Fruit fly (Drosophila melanogaster) whole organism, larva: ENCODE measurements around the gene CG17029.

Experiments used
- noc ChIP-seq: fragments of 200-800 bp; sonication (Bioruptor generic); optimal IDR thresholded peaks from 3 replicates; lab custom pipeline; 2019; ENCODE audit warnings: missing biosample characterization, mild to moderate bottlenecking, missing genetic modification characterization, moderate library complexity

The CG17029 gene

DNA sequence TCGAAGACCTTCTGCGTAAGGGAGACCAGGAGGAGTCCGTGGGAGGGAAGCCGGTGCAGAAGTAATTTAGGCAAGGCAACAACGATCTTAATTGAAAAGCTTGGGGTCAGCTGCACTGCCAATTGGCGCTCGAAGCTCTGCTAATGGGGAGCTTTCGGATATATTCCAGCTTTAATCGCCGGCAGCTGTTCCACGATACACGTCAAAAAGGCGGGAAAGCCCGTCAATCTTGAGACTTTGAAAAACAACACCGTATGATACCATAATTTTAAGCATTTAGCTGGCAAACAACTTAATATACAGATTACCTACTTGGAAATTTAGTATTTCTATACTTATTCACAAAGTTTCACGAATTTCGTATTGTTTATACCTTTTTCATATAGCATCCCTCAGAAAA is 4.7 kb downstream of the CG17029 start:
- TF ChIP-seq noc (tag; lab: Kevin White, UChicago): no peak

DNA sequence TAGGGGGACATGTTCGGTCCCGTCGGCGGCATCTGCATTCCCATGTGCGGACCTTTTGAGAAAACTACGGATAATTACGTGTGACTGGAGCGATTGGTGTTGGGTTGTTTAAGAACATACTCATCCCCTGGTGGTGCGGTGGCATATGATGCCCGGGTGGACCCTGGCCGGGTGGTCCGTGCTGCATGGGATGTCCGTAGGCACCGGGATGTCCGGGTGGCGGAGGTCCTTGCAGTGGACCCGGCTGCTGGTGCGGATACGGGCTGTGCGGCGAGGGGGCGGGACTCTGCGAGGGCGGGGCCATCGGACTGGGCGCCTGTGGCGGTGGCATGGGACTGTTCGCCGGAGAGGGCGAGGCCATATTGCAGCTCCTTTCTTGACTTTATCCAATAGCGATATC is 5.5 kb downstream of the CG17029 start:
- no peak for TF ChIP-seq noc (tag; lab: Kevin White, UChicago)

DNA sequence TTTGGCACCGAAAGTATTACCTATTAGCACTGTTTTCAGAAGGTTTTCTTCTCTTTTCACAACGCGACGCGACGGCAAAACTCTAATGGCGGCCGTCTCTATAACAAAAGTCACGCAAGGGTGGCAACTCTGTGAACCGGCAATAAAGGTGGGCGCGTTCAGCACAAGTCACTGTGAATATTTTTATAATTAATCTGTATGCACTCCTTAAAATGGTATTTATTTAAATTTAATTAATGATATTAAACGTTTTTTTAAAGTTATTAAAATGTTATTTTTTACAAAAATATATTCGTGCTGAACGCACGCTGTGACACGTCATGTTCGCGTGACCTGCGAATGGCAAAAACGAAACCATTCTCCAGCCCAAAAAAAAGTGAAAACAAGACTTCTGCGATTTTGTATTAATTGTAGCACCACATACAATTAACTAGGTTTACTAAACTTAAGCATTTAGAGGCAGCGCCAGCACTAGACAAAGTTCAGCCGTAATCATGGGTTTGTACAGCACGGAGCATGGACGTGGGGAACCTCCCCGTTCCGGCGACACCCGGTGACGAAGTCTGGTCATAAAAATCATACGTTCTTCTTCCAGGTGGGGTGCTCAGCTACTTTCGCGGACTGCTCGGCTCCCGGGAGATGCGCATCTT is 6.2 kb downstream of the CG17029 start, which contains the start of the genes brm and Arl1:
TSS of gene brm (minus strand) at position 87 of the 650 bp plus-strand sequence.
TSS of gene Arl1 (plus strand) at position 353 of the 650 bp plus-strand sequence.
- peak; percentile 98 for TF ChIP-seq noc (tag; lab: Kevin White, UChicago)

DNA sequence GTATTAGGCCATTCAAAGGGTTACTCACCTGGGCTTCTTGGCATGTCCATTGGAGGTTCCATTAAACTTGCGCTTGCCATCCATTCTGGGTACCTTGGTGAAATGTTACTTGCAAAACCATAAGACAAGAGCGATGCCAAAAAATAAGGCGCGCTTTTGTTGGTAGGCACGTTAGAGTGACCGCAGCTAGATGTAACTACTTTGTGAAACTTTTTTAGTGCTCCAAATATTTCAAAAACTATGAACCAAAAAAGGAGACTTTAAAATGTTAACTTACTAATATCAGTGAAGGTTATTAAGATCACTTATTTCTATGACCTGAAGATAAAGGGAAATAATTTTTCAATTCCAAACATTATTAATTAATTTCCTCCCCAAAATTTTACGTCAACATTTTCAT is 11.0 kb downstream of the CG17029 start, which contains the start of gene PolD1:
TSS of gene PolD1 (minus strand) at position 181 of the 400 bp plus-strand sequence.
- no peak for TF ChIP-seq noc (tag; lab: Kevin White, UChicago)

DNA sequence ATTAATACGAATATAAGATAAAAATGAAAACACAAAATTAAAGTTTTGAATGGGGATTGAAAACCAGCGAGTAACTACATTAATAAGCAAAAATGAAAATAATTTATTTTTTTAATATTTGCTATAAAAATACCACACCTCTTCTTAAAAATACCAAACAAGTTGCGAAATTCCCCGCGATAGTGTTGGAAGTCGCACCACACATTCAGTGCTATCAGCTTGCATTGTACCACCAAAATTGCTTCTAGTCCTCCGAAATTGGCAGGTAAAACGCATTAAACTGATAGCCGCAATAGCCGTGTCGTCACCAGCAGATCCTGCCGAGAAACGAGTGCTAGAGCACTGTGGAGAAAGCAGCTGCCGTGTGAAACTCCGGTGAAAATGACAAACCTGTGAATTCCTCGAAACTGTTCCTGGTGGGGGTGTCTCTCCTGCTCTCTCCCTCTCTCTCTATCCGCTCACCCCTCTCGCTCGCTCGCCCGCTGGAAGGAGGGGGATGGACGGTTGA is 11.4 kb downstream of the CG17029 start, which contains the start of gene Hip14:
TSS of gene Hip14 (plus strand) at position 198 of the 508 bp plus-strand sequence.
- no peak for TF ChIP-seq noc (tag; lab: Kevin White, UChicago)

DNA sequence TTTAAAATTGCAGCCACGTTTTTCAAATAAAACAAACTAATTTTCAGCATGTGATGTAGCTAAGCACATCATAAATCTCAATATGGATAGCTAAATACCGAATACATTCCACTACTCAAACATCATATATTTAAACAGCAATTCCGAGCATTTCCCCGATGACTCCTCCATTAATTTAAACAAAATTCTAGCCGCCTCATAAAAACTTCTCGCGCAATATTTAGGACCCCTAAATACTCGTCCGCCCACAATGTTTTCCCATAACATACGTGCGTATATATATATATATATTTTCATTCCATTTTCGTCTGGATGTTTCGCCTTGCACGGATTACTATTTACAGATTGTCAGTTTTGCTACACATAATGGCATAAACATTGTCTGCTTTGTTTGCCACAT is 19.3 kb downstream of the CG17029 start:
- TF ChIP-seq noc (tag; lab: Kevin White, UChicago): no peak

DNA sequence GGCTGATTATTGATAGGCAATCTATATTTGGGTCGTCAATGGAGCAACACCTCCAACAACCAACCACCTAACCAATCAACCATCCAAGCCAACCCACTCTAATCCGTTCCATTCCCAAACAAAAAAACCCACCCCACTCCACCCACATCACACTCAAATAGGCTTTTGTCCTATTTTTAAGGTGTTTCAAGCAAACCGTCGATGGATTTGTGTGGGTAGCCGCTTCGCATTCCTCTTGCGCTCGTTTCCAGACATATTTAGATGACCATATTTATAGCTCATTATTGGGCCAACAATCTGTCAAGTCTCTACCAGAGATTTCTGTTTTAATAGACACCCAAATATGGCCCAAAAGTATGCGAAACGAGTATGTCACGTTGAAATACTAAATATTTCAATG is 21.5 kb downstream of the CG17029 start:
- TF ChIP-seq noc (tag; lab: Kevin White, UChicago): no peak

DNA sequence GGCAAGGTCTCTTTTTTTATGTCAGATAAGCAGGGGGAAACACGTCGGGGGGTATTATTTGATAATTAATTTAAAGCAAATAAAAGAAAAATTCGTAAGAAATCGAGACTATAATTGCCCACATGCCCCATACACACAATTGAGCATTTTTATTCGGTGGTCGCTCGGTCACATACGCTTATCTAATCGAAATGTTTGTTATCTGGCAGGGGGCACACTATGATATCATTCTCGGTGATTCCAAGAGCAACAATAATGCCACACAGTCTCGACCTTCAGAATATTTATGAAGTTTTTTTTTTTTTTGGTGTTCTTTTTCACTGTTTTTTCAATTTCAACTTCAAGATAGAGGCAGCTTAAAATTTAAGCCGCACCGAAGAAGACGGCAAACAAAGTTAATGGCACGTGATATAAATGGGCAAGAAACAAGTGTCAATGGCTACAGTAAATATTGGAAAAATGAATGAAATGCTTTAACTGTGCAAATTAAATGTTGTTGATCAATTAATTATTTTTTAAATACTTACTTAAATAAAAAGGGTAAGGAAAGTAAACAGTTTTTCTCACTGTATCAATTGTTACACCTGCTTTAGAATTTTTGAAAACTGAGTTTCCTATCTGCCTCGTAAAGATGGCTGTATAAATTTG is 22.8 kb downstream of the CG17029 start:
- TF ChIP-seq noc (tag; lab: Kevin White, UChicago): peak; percentile 52

DNA sequence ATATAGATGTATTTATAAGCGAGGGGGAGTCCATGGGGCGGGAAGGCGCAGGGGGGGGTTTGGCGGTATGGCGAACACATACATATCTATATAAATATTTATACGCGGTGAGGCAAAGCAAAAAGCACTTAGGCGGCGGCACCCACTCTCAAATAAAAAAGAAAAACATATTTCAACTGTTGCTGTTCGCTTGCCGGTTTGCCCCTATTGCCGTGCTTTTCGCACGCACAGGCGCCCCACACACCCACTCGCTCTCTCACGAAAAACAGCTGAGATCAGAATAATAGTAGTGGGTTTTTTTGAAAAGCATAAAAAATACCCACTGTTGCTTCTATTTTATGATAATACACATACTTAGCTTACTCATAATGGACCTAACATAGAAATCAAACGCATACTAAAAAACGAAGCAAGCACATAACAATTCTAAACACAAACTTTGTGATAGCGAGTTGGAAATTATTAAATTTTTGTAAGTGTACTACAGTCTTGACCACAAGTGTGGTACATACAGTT is 24.6 kb downstream of the CG17029 start:
- peak; percentile 98 for TF ChIP-seq noc (tag; lab: Kevin White, UChicago)

DNA sequence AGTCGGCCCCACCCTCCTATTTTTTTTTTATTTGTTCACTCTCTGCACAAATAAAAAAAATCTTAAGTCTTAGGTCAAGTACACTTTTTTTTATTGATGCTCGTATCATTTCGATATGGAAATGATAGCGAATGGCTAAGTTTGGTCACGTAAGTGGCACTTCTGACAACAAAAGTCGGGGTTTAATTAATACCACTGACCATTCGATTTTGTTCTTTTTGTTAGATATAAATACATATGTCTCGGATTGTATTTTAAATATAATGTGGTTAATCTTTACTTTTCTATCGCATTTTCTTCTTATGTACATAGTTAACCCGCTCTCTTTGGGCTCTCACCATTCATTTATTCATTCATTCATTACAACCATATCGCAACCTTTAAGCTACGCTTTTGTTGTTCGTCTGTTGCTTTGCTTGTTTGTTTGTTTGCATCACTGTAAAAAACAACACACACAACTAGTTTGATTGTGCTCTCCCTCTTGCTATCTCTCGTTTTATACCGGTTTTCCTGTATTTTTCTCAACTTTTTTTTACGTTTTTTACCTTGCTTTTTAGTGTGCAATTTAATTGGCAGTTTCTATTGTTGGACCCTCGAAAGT is 25.5 kb downstream of the CG17029 start:
- no peak for TF ChIP-seq noc (tag; lab: Kevin White, UChicago)

DNA sequence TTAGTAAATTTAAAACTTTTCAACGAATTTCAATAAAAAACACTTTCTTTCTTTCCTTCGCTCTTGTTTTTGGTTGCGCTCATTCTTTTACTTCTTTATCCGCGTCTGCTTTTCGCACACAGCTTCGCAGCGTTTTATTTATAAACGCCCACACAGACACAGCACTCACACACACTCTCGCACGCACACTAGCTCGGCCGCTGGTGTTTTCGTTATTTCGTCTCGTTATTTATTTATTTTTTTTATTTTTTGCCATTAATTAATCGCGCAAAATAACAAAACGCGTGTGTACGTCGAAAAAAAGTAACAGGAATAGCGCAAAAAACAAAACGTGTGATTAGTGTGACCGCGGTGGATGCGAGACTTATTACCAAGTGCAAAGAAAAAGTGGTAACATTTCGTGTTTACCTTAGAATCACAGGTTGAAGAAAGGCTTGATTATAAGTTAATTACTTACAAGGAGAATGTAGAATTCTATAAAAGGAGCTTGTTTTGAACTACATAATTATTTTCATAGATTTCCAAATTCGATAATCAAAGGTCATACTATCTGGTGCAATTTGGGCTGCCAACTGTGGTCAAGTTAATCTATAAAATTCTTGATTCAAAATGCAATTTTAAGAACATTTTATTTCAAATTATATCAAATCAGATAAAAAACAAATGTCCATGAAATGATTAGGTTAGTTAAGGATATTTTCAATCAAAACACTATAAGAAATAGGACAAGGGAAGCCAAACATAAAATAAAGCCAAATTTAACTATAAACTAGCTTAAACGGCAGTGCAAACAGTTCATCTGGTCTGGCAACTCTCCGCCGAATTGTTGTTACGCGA is 27.9 kb downstream of the CG17029 start, which contains the start of the genes hzg and mRpS31:
TSS of gene hzg (minus strand) at position 336 of the 837 bp plus-strand sequence.
TSS of gene mRpS31 (plus strand) at position 793 of the 837 bp plus-strand sequence.
- TF ChIP-seq noc (tag; lab: Kevin White, UChicago): peak; percentile 49

DNA sequence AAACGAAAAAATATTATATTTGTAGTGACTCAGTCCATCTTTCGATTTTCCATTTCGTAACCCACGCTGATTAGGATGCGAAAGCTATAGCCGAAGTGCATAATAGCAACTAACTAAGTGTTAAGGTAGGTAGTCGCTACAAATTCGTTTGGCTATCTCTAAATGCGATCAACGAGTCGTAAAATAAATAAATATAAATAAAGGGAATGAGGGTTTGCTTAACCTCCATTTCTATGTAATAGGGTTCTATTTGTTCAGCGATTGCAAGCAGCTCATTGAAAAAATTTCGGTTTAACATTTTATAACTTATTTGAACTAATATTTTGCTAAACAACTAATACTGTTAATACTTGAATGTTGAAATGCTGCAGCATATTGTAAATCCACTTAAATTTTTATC is 33.5 kb downstream of the CG17029 start:
- TF ChIP-seq noc (tag; lab: Kevin White, UChicago): no peak

DNA sequence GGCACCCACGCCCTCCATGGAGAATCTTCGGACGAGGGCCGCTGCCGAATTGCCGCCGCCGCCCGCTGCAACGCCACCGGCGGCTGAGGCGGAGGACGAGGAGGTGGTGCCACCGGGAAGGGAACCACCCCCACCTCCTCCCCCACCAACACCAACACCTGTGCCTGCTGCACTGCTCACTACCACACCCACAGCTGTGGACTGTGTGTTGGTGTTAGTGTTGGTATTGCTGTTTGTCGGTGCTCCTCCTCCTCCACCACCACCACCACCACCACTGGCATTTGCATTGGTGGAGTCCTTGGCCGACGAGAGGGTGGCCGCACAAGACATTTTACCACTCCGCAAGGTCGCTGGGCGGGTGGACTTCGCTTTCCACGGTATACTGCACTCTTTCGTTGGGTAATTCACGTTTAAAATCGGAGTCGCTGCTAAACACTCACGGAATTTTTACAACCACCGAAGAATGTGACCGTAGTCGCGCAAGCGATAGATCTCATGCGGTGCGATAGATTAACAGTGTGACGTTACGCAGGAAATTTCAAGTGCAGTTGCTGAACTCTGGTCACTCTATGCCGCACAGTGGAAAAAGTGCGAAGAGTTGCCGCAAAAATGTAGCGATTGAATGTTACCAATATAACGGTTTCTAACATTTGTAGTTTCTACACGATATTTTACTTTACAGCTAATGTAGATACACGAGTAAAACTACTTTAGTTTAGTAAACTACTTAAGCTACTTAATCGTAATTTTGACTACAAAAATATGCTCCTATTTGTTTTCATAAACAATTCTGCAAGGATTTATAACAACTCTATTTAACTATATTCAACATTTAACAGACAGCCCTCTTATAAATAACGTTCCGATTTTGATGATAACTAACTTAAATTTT is 34.9 kb downstream of the CG17029 start, which contains the start of gene mib1:
TSS of gene mib1 (minus strand) at position 494 of the 892 bp plus-strand sequence.
- TF ChIP-seq noc (tag; lab: Kevin White, UChicago): peak; percentile 54
